Worm (Caenorhabditis elegans) whole organism, L4/young adult: ENCODE results near the gene C16C8.19.
"Not testable (repeated sequence)": the region's sequence is repeated elsewhere in the genome, so short reads cannot be mapped to it uniquely, and the experiment has no call there.

ENCODE experiments used
- W03F9.2 ChIP-seq: fragments of 150-350 bp; optimal IDR thresholded peaks from 2 replicates; lab custom pipeline; 2014; ENCODE audit warnings: missing biosample characterization, missing genetic modification characterization
- dao-5 ChIP-seq: sonication (generic microtip); optimal IDR thresholded peaks from 2 replicates; lab custom pipeline; 2016; ENCODE audit warnings: missing genotype, missing genetic modification characterization, moderate library complexity, missing compliant biosample characterization
- him-1 ChIP-seq: sonication (generic microtip); optimal IDR thresholded peaks from 2 replicates; lab custom pipeline; 2016; ENCODE audit warnings: missing genotype, missing genetic modification reagents, missing genetic modification characterization, missing compliant biosample characterization

C16C8.19 gene

DNA sequence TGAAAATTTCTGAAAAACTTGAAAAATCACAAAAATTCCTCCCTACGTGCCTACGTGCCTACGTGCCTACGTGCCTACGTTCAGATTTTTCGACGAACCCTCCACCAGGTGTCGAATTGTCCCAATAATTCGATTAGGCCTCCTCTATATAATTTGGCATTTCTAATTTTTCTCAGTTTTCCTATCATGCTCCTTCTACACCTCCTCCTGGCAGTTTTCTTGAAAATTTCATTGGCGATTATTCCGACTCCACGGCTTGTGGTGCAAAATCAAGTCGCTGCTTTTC lies 17.7 kb upstream of the C16C8.19 start, which contains the start of gene C16C8.17:
Gene C16C8.17 (plus strand): TSS at position 187 of the 286 bp plus-strand sequence.
- TF ChIP-seq dao-5 = no peak
- TF ChIP-seq him-1 (tag; lab: Kevin White, UChicago) = no peak
- no peak for TF ChIP-seq W03F9.2 (tag; lab: Kevin White, UChicago)

DNA sequence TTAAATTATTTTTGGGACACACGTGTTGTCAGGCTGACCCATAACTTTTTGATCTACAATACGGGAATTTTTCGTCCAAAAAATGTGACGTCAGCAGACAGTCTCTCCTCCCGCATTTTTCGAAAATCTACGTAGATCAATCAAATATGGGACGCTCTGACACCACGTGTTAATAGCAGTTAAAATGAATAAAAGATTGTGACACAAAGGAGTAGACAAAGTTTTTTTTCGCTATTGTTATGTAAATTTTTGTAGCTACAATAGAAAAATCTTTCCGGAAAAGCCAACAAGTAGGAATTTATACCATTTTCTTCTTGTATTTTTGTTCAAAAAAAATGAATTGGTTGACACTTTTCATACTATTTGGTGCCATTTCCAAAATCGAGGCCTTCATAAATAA lies 16.9 kb upstream of the C16C8.19 start, which contains the start of gene C16C8.27:
Gene C16C8.27 (plus strand): TSS at position 301 of the 400 bp plus-strand sequence.
- TF ChIP-seq him-1 (tag; lab: Kevin White, UChicago) = no peak
- no peak for TF ChIP-seq W03F9.2 (tag; lab: Kevin White, UChicago)
- TF ChIP-seq dao-5 = no peak

DNA sequence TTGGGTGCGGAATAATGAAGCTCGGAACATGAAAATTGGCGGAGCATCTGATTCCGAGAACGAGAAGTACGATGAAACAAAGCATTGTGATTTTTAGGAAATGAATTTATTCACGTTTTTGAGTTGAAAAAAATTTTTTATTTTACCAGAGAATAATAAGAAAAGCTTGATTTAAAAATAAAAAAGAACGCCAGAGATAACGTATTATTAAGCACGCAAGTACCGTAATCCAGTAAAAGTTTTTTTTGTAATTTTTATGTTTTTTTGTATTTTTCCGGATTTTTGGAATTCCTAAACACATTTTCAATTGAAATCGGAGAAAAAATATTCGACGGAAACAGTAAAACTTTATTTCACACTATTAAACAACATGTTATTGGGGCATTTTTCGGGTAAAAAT lies 15.1 kb upstream of the C16C8.19 start, which contains the start of gene C16C8.22:
Gene C16C8.22 (minus strand): TSS at position 101 of the 400 bp plus-strand sequence.
- TF ChIP-seq dao-5 = no peak
- no peak for TF ChIP-seq W03F9.2 (tag; lab: Kevin White, UChicago)
- no peak for TF ChIP-seq him-1 (tag; lab: Kevin White, UChicago)

DNA sequence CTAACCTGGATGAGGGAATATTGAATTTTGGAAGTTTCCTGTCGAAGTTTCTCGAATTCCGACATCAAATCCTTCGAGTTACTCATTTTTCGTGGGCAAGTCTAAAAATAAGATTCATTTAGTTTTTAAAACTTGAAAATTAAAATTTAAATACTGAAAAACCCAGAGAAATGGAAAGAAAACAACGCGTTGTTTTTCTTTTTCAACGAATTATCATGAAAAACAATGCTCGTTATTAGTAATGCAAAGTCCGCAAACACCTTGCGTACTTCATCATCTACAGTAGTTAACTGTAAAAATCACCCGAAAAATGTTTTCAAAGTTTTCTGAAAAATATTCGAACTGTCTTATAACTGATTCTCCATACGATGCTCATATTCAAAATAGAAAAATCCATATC lies 14.0 kb upstream of the C16C8.19 start, which contains the start of gene C16C8.4:
Gene C16C8.4 (minus strand): TSS at position 101 of the 400 bp plus-strand sequence.
- no peak for TF ChIP-seq him-1 (tag; lab: Kevin White, UChicago)
- TF ChIP-seq dao-5 = no peak
- no peak for TF ChIP-seq W03F9.2 (tag; lab: Kevin White, UChicago)

DNA sequence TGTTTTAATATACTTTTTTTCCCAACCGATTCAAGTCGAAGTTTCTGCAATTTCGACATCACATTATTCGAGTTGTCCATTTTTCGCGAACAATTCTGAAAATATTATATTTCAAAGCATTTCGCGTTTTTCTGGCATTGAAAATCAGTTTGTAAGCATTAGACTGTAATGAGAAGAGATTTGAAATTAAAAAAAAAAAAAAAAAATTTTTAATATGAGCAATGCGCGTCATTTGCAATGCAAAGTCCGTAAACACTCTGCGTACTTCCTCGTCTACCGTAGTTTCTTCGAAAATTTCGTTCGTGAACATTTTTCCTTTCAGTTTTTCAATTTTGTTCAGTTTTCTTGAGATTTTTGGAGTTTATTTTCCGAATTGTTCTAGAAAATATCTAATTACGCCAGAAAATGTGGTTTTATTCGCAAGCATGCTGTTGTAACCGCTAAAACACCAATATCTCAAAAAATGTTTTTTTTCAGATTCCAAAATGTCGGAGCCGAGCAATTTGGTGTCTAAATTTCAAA lies 12.9 kb upstream of the C16C8.19 start, which contains the start of the genes C16C8.5 and C16C8.16:
Gene C16C8.5 (minus strand): TSS at position 101 of the 522 bp plus-strand sequence.
Gene C16C8.16 (plus strand): TSS at position 472 of the 522 bp plus-strand sequence.
- TF ChIP-seq W03F9.2 (tag; lab: Kevin White, UChicago) = no peak
- TF ChIP-seq him-1 (tag; lab: Kevin White, UChicago) = no peak
- TF ChIP-seq dao-5 = no peak

DNA sequence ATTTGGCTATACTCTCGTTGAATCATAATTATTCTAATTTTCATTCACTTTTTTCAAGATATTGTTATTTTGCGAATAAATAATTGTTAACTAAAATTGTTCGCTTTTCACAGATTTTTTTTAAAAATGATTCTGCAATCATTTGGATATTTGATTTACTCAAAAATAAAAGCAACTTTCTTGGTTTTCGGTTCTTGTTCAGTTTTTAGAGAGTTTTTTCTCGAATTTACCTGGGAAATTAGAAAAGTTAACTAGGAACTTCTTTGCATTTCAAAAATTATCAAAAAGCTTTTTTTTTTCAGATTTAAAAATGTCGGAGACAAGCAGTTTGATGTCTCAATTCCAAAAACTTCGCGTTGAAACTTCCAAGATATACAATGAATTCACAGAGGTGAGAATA lies 11.6 kb upstream of the C16C8.19 start, which contains the start of the genes C16C8.20 and gldi-6:
Gene C16C8.20 (plus strand): TSS at position 301 of the 400 bp plus-strand sequence.
Gene gldi-6 (plus strand): TSS at position 301 of the 400 bp plus-strand sequence.
- no peak for TF ChIP-seq W03F9.2 (tag; lab: Kevin White, UChicago)
- no peak for TF ChIP-seq dao-5
- no peak for TF ChIP-seq him-1 (tag; lab: Kevin White, UChicago)

DNA sequence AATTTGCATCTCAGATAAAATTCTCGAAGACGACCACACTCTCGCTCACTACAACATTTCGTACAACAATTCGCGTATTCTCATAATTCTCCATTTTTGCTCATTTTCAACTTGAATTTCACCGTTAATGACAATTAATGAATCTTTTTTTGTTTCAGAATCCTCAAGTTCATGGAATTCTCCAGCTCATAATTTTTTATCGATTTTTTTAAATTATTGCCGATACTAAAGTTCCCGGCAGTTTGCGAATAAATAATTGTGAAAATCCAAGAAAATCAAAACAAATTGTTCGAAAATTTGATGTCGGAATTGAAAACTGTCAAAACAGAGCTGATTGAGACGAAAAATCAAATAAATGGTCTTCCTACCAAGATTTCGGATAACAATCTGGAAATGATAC lies 10.4 kb upstream of the C16C8.19 start, which contains the start of gene C16C8.21:
Gene C16C8.21 (plus strand): TSS at position 301 of the 400 bp plus-strand sequence.
- TF ChIP-seq W03F9.2 (tag; lab: Kevin White, UChicago) (no peak), dao-5 (no peak), him-1 (tag; lab: Kevin White, UChicago) (no peak)

DNA sequence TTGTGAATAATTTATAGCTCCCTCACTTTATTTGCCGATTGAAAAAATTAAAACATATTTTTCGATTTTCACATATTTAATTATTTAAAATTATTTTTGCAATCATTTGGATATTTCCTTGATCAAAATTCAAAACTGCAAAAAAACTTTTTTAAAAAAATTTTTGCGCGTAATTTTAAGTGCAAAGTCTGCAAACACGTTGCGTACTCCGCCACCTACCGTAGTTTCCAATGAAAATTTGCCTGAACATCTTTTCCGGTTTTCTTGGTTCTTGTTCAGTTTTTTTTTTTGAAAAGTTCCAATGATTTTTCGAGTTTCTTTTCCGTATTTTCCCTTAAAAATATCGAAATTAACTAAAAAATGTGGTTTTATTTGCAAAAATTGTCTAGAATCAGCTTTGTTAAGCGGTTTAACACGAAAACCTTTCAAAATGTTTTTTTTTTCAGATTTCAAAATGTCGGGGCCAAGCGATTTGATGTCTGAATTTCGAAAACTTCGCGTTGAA lies 9.5 kb upstream of the C16C8.19 start, which contains the start of gene C16C8.25:
Gene C16C8.25 (plus strand): TSS at position 455 of the 505 bp plus-strand sequence.
- TF ChIP-seq him-1 (tag; lab: Kevin White, UChicago) (no peak), W03F9.2 (tag; lab: Kevin White, UChicago) (no peak), dao-5 (no peak)

DNA sequence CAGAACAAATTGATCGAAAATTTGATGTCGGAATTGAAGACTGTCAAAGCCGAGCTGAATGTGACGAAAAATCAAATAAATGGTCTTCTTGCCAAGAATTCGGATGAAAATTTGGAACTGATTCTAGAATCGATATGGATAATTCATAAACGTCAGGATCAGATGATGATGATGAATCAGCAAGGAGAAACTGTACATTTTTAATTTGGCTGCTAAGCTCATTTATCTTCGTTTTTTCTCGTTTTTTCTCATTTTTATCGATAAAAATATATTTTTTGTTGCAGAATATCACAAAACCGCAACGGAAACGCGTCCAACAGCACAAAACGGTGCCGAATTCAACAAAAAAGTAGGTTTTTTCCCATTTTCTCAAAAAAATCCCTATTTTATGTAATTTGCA lies 8.8 kb upstream of the C16C8.19 start, which contains the start of gene C16C8.14:
Gene C16C8.14 (plus strand): TSS at position 301 of the 400 bp plus-strand sequence.
- not testable (repeated sequence) for TF ChIP-seq dao-5; him-1 (tag; lab: Kevin White, UChicago); W03F9.2 (tag; lab: Kevin White, UChicago)

DNA sequence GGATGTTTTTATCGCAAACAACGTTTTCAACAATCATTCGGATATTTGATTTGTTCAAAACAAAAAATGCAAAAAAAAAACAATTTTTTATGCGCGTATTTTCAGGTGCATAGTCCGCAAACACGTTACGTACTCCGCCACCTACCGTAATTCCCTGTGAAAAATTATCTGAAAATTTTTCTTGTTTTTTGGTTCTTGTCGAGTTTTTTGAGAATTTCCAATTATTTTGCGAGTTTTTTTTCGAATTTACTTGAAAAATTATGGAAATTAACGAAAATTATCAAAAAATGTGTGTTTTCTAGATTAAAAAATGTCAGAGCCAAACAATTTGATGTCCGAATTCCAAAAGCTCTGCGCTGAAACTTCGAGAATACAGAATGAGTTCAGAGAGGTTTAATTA lies 5.9 kb upstream of the C16C8.19 start, which contains the start of gene C16C8.12:
Gene C16C8.12 (plus strand): TSS at position 301 of the 400 bp plus-strand sequence.
- no peak for TF ChIP-seq W03F9.2 (tag; lab: Kevin White, UChicago)
- no peak for TF ChIP-seq him-1 (tag; lab: Kevin White, UChicago)
- no peak for TF ChIP-seq dao-5

DNA sequence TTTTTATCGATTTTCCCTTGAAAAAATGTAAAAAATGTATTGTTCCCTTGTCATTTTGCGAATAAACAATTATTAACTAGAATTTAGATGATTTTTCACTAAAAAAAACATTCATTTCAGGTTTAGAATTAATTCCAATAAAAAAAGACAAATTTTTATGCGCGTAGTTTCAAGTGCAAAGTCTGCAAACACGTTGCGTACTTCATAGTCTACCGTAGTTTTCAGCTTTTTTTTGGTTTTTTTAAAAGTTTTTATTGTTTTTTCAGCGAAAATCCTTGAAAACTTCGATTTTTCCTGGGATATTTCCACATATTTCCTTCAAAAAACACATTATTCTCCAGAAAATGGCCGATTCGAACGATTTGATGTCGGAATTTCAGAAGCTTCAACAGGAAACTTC lies 4.8 kb upstream of the C16C8.19 start, which contains the start of gene C16C8.11:
Gene C16C8.11 (plus strand): TSS at position 188 of the 400 bp plus-strand sequence.
- TF ChIP-seq dao-5 = no peak
- no peak for TF ChIP-seq him-1 (tag; lab: Kevin White, UChicago)
- no peak for TF ChIP-seq W03F9.2 (tag; lab: Kevin White, UChicago)

DNA sequence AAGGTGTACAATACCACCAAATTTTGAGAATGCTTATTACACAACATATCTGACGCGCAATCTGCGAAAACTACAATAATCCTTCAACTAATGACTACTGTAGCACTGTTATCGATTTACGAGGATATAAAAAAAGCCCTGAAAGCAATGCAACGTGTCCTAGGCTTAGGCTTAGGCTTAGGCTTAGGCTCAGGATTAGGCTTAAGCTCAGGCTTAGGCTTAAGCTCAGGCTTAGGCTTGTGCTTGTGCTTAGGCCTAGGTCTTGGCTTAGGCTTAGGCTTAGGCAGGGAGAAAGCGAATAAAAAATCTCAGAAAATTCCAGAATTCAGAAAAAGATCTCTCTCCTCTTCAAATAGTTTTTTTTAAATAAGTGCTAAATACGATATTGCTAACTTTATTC lies 912 bp downstream of the C16C8.19 start:
- TF ChIP-seq W03F9.2 (tag; lab: Kevin White, UChicago) = no peak
- TF ChIP-seq dao-5 = no peak
- TF ChIP-seq him-1 (tag; lab: Kevin White, UChicago) = no peak

DNA sequence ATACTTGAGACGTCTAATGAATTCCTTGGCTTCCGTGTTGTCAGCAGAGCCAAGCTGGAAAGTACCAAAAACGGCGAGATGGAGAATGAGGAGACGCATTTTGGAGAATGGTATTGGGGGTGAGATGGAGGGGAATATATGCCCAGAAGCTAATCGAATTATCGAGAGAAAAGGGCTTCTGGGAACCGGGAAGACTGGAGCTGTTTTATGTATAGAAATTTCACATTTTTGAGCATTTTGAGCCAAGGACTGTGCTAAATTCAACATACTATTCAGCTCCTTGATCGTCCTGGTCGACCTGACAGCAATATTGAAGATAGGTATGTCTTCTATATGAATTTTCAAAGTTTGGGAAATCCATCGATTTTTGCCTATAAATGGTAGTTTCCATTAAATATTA lies 1.8 kb downstream of the C16C8.19 start, which contains the start of gene C16C8.7:
Gene C16C8.7 (minus strand): TSS at position 101 of the 400 bp plus-strand sequence.
- no peak for TF ChIP-seq W03F9.2 (tag; lab: Kevin White, UChicago)
- no peak for TF ChIP-seq him-1 (tag; lab: Kevin White, UChicago)
- TF ChIP-seq dao-5 = no peak

DNA sequence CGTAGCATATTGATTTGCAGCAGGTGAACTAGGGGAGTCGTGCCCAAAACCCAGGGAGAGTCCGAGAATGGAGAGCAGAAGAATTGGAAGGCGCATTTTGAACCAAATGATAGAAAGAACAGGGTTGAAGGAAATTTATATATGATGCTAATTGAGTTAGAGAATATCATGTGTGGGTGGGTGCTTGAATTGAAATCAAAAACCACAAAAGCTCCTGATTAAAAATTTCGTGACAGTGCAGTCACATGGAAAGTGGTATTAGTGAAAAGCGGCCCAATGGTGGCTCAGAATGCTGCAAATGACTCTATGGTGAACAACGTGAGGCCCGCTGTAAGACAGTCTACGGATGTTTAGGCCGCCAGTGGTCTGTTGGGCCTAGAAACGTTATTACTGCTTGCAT lies 3.3 kb downstream of the C16C8.19 start, which contains the start of gene C16C8.8:
Gene C16C8.8 (minus strand): TSS at position 101 of the 400 bp plus-strand sequence.
- TF ChIP-seq W03F9.2 (tag; lab: Kevin White, UChicago) = no peak
- TF ChIP-seq dao-5 = no peak
- TF ChIP-seq him-1 (tag; lab: Kevin White, UChicago) = no peak
